Worm (Caenorhabditis elegans) whole organism, midembryonic: ENCODE measurements around the gene Y48A6B.8.

Source experiments
- T22C8.4 ChIP-seq: fragments of 200-800 bp; sonication (Bioruptor generic); IDR thresholded peaks from 2 replicates; pipeline ENCODE4 v1.3.6; 2022; ENCODE audit warnings: missing genetic modification characterization, missing compliant biosample characterization
- cog-1 ChIP-seq: sonication (generic microtip); optimal IDR thresholded peaks from 2 replicates; lab custom pipeline; 2016; ENCODE audit warnings: missing genetic modification characterization, missing compliant biosample characterization
- flt-1 ChIP-seq: fragments of 200-800 bp; sonication (Bioruptor generic); IDR thresholded peaks from 2 replicates; pipeline ENCODE4 v1.3.6; 2022; ENCODE audit warnings: missing genetic modification characterization, missing compliant biosample characterization
- klf-2 ChIP-seq: fragments of 200-800 bp; sonication (Bioruptor generic); conservative IDR thresholded peaks from 2 replicates; pipeline ENCODE4 v1.3.6; 2022; ENCODE audit warnings: missing genetic modification reagents, missing genetic modification characterization, missing compliant biosample characterization
- med-1 ChIP-seq: sonication (generic microtip); optimal IDR thresholded peaks from 2 replicates; lab custom pipeline; 2017; ENCODE audit warnings: missing genetic modification characterization, mild to moderate bottlenecking, missing compliant biosample characterization, antibody characterized with exemption, missing genetic modification reagents; ENCODE audit not compliant: insufficient read depth
- ref-1 ChIP-seq: fragments of 200-800 bp; sonication (Bioruptor generic); conservative IDR thresholded peaks from 2 replicates; pipeline ENCODE4 v1.3.6; 2022; ENCODE audit warnings: missing genetic modification reagents, missing genetic modification characterization, missing compliant biosample characterization
- tab-1 ChIP-seq: fragments of 200-800 bp; sonication (Bioruptor generic); IDR thresholded peaks from 2 replicates; pipeline ENCODE4 v1.3.6; 2022; ENCODE audit warnings: missing genetic modification characterization, missing compliant biosample characterization
- ztf-23 ChIP-seq: fragments of 200-800 bp; sonication (Bioruptor generic); IDR thresholded peaks from 2 replicates; pipeline ENCODE4 v1.3.6; 2022; ENCODE audit warnings: missing genetic modification reagents, missing genetic modification characterization, missing compliant biosample characterization
- ztf-29 ChIP-seq: fragments of 200-800 bp; sonication (Bioruptor generic); IDR thresholded peaks from 2 replicates; pipeline ENCODE4 v1.3.6; 2022; ENCODE audit warnings: missing genetic modification reagents, missing genetic modification characterization, missing compliant biosample characterization

Gene Y48A6B.8

DNA sequence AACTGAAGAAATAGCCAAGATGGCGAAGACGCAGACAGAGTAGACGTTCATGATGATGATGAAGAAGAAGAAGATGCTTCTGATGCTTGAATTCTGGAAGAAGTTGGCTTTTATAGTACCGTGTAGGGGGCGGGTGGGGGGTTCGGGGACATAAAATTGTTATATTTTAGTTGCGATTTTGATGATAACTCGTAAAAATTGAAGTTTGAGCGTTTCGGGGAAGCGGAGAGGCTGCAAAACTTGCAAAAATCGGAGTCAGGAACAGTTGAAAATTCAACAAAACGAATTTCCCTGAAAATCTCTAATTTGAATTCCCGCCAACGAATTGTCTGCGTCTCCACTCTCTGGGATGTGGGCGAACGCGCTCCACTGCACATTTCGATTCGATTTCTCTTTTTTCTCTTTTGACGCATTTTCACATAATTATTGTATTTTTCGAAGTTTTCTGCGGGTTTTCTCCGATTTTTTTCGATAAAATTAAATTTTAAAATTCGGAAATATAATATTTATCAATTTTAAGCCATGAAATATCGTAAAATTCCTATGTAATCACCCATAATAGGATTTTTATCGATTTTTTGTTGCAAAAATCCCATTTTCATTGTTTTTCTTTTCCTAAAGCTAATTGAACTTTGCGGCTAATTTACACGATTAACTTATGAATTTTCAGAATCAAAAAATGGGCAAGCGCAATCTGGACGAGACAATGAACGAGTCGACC, 21.5 kb downstream of the Y48A6B.8 start, which contains the start of the genes fipr-17 and Y48A6B.3:
Gene fipr-17, minus strand, starts transcription at position 51 of the 721 bp plus-strand sequence.
Gene Y48A6B.3, plus strand, starts transcription at position 671 of the 721 bp plus-strand sequence.
- no peak for TF ChIP-seq klf-2 (GFP tag; lab: Robert Waterston, UW)
- peak; percentile 72 for TF ChIP-seq ztf-23 (GFP tag; lab: Robert Waterston, UW)
- no peak for TF ChIP-seq ref-1 (GFP tag; lab: Robert Waterston, UW)
- TF ChIP-seq med-1 = no peak
- TF ChIP-seq flt-1 = peak; percentile 72
- TF ChIP-seq cog-1 (tag; lab: Kevin White, UChicago) = peak; percentile 4
- 0 out of 2 replicates have a peak, but pooled peaks have one; percentile 38 for TF ChIP-seq T22C8.4

DNA sequence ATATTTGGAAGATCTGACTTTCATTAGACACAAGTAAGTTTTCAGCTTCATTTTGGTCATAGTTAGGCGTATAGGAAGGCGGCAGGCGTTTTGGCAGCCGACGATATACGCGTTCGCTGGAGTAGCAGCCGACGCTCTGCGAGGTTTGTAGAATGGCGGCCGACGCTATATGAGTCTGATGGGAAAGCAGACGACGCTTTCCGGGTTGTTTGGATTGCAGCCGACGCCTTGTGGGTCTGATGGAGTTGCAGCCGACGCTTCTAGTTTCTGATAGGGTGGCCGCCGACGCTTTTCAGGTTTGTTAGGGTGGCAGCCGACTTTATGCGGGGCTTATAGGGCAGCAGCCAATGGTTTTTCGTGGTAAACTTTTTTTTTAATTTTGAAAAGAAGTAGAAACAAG, 26.4 kb downstream of the Y48A6B.8 start:
- TF ChIP-seq ztf-29 = no peak
- no peak for TF ChIP-seq flt-1

DNA sequence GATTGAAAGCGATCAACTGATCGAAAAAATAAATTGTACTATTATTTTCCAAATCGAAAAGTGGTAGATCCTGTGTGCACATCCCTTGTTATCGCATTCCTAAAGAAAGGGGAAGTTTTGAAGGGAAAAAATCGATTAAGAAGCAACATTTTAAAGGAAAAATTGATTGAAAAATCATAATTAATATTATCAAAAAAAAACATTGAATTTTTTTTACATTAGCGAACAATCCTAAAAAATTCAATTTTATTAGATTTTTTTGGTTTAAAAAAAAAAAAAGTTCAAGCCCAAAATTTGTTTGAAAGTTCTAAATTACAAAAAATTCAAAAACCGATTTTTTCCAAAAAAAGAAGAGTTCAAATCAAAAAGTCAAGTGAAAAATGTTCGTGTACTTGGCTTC, 34.1 kb downstream of the Y48A6B.8 start, which contains the start of gene dmsr-5:
Gene dmsr-5, minus strand, starts transcription at position 101 of the 400 bp plus-strand sequence.
- no peak for TF ChIP-seq flt-1
- no peak for TF ChIP-seq tab-1
- TF ChIP-seq ztf-29 = no peak
- no peak for TF ChIP-seq ztf-23 (GFP tag; lab: Robert Waterston, UW)
- TF ChIP-seq ref-1 (GFP tag; lab: Robert Waterston, UW) = no peak
- TF ChIP-seq med-1 = no peak
- TF ChIP-seq T22C8.4 = no peak
- TF ChIP-seq cog-1 (tag; lab: Kevin White, UChicago) = no peak

DNA sequence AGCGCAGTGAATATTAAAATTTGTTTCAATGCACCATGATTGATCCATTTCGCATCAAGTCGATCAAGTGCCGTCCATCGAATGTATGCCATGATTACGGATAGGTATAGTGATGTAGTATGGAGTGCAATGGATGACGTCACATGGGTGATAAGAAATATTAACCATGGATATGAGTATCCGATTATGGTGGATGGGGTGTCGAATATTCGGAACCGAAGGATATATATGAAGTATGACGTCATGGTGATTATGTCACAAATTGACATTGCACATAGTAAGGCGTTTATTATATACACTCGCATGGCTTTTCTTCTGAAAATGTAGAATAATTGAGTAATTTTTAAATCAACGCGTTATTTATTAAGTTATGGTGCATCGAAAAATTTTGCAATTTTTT, 35.2 kb downstream of the Y48A6B.8 start:
- no peak for TF ChIP-seq med-1
- TF ChIP-seq T22C8.4 = no peak
- no peak for TF ChIP-seq flt-1
- TF ChIP-seq klf-2 (GFP tag; lab: Robert Waterston, UW) = no peak
- TF ChIP-seq tab-1 = no peak
- TF ChIP-seq ztf-23 (GFP tag; lab: Robert Waterston, UW) = no peak
- TF ChIP-seq cog-1 (tag; lab: Kevin White, UChicago) = no peak
- no peak for TF ChIP-seq ref-1 (GFP tag; lab: Robert Waterston, UW)
- no peak for TF ChIP-seq ztf-29

DNA sequence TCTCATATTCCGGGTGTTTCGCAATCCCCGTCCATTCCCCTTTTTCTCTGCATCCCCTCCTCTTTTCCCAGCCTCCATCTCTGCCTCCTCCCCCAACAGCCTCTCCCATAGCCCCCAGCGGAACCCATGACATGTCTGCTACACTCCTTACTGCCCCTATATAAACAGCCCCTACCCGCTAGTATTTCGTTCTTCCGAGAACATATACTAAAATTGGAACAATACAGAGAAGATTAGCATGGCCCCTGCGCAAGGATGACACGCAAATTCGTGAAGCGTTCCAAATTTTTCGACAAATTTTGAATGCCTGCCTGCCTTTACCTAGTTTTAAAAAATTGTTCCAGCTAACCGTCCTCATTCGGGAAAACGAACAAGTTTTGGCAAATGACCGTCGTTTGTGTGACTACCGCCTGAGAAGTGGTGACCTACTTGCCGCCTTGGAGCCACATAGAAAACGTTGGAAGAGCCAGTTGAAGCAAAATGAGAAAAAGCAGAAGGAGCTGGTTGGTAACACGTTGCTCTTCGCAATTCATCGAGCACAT, 39.7 kb downstream of the Y48A6B.8 start:
- peak; percentile 97 for TF ChIP-seq ztf-23 (GFP tag; lab: Robert Waterston, UW)
- TF ChIP-seq flt-1 = peak; percentile 96
- TF ChIP-seq T22C8.4 = peak; percentile 92
- peak; percentile 96 for TF ChIP-seq cog-1 (tag; lab: Kevin White, UChicago)
- peak; percentile 93 for TF ChIP-seq ztf-29
- TF ChIP-seq klf-2 (GFP tag; lab: Robert Waterston, UW) = peak; percentile 96
- peak; percentile 66 for TF ChIP-seq med-1
- peak; percentile 91 for TF ChIP-seq ref-1 (GFP tag; lab: Robert Waterston, UW)
- TF ChIP-seq tab-1 = peak; percentile 94

DNA sequence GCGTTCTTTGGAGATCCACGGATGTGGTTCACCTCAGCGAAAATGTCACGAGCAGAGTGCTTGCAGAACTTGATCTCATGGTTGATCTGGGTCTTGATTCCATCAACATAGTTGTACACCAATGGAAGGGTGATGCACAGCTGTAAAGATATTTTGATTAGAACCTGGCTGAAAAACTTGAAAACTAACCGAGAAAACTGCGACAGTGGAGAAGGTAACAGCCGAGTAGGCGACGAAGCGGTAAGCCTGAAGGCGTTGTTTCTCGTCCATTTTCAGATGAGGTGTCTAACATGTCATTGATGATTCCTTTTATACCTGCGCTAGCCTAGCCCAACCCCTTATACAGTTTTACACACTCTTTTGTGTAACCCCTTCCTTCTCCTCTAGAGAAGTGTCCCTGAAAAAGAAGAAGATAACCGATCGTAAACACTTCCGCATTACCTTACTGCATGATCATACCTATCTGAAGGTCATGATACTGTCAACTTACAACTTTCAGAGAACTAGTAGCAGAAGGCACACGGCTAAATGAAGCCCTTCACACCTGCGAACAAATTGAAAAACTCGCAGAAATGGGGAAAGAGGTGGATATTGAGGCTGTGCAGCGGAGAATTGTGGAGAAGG, 41.6 kb downstream of the Y48A6B.8 start, which contains the start of gene col-94:
Gene col-94, minus strand, starts transcription at position 313 of the 624 bp plus-strand sequence.
- TF ChIP-seq cog-1 (tag; lab: Kevin White, UChicago) = no peak
- TF ChIP-seq tab-1 = no peak
- TF ChIP-seq med-1 = no peak
- no peak for TF ChIP-seq klf-2 (GFP tag; lab: Robert Waterston, UW)
- no peak for TF ChIP-seq T22C8.4

DNA sequence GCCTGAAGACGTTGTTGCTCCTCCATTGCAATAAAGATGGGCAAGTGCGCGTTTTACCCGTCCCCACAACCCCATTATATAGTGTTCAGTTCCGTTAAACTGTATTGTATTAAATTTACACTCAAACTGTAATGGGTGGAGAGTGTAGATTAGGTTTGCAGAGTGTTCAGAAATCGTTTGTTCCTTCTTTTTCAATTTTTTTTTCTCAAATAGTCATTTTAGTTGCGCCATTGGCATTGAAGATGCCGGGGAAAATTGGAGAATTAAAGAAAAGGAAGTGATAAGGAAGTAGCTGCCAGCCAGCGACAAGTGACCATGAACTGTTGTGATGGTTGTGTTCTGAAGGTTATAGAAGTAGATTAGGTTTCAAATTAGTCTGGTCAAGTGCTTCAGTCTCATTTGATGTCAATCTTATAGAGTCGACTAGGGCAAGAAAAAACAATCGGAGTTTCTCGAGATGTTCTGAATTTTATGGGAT, 43.6 kb downstream of the Y48A6B.8 start, which contains the start of gene col-93:
Gene col-93, minus strand, starts transcription at position 51 of the 478 bp plus-strand sequence.
- no peak for TF ChIP-seq T22C8.4
- no peak for TF ChIP-seq flt-1
- TF ChIP-seq ztf-29 = no peak
- TF ChIP-seq cog-1 (tag; lab: Kevin White, UChicago) = no peak
- TF ChIP-seq klf-2 (GFP tag; lab: Robert Waterston, UW) = no peak
- TF ChIP-seq tab-1 = no peak
- no peak for TF ChIP-seq ztf-23 (GFP tag; lab: Robert Waterston, UW)
- no peak for TF ChIP-seq ref-1 (GFP tag; lab: Robert Waterston, UW)
- no peak for TF ChIP-seq med-1

DNA sequence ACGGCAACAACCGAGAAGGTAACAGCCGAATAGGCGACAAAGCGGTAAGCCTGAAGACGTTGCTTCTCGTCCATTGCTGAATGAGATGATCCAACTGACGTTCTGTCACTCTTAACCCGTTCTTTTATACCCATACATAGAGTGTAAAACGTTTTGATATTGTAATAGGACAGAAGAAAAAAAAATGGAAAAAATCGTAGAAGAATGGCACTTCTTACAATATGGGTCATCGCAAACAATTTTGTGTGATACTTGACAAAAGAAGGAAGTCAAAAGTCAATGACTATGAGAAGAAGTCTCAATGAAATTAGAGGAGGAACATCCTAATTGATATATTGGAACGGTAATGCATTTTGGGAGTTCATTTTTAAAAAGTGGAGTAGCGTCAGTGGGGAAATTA, 46.1 kb downstream of the Y48A6B.8 start, which contains the start of gene col-92:
Gene col-92, minus strand, starts transcription at position 101 of the 400 bp plus-strand sequence.
- TF ChIP-seq ref-1 (GFP tag; lab: Robert Waterston, UW) = no peak
- TF ChIP-seq flt-1 = no peak
- no peak for TF ChIP-seq cog-1 (tag; lab: Kevin White, UChicago)
- no peak for TF ChIP-seq ztf-29
- TF ChIP-seq ztf-23 (GFP tag; lab: Robert Waterston, UW) = no peak
- TF ChIP-seq klf-2 (GFP tag; lab: Robert Waterston, UW) = no peak
- TF ChIP-seq tab-1 = no peak
- no peak for TF ChIP-seq T22C8.4
- TF ChIP-seq med-1 = no peak

DNA sequence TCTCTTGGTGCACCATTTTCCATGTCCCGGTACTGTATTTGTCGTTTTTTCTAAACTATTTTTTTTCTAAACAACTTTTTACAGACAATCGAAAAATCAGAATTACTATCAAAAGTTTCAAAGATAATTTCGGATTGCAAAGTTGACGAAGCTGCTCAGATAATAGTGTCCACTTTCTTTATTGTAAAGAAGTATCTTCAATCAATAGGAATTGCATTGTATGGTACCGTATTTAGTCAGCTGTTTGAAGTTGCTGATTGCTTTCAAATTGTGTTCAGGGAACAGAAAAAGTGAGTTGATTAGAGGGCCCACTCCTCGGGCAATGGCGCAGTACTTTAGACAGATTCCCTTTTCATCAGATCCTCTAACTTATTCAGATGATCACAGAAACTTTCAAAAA, 47.7 kb downstream of the Y48A6B.8 start:
- TF ChIP-seq flt-1 (no peak), ref-1 (GFP tag; lab: Robert Waterston, UW) (no peak), ztf-23 (GFP tag; lab: Robert Waterston, UW) (no peak), klf-2 (GFP tag; lab: Robert Waterston, UW) (no peak), ztf-29 (no peak), med-1 (no peak), tab-1 (no peak), T22C8.4 (no peak), cog-1 (tag; lab: Kevin White, UChicago) (no peak)
